Fruit fly (Drosophila melanogaster): ENCODE results near the gene slou.

slou gene

DNA sequence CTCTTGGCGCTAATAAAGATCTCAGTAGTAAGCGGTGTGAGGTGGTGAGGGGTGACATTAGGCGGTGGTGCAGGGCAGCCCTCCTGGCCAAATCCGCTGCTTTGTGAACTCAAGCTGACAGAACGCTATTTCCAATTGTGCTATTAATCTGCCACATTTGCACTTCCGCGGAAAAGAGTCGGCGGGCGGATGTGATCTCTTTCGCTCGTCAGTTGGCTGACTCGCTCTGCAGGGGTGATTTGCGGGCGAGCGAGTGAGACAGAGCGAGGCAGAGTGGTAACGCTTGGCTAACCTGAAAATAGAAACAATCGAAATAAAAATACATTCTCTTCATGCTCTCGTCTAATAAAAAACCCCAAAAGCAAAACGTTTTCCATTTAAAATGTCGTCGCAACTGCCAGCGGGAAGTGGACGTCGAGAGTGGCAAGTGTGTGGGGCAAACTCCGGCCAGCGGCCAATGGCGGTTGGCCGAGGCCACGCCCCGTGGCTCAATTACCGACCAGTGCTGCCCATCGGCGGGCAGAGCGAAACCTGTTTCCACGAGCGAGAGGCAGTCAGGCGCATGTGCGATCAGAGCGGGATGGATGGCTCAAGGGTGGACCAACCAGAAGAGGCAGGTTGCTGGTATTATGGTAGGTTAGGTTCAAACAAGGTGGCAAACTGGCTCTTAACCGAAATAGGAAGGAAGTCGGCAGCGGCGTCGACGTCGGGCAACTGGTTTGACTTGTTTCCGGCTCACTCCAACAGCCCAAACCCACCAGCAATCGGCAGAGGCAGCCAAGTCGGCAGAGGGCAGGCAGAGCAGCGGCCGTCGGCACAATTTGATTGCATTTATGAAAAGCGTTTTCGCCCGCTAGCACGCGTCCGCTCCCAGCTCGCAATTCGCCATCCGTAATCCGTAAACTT is 57.6 kb downstream of the slou start, which contains the start of gene C15 (continued):
- TF ChIP-seq CG3065 (GFP tag; optimal IDR thresholded peaks at IDR 0.05) (peak; percentile 10), Fer3 (tag; optimal IDR thresholded peaks at IDR 0.05) (no peak), CG17829 (tag; optimal IDR thresholded peaks at IDR 0.05) (peak; percentile 7), CG4854 (GFP tag; optimal IDR thresholded peaks at IDR 0.05) (peak; percentile 40), CG17385 (GFP tag; optimal IDR thresholded peaks at IDR 0.05) (no peak), hb (GFP tag; IDR thresholded peaks at IDR 0.05; ENCODE audit: partially characterized antibody) (no peak), unc-4 (GFP tag; IDR thresholded peaks at IDR 0.05; ENCODE audit: partially characterized antibody) (peak; percentile 31; the same call in 1 of the 2 replicates), seq (GFP tag; IDR thresholded peaks at IDR 0.05) (peak; percentile 72; the same call in 1 of the 2 replicates), CG9727 (GFP tag; optimal IDR thresholded peaks at IDR 0.05) (peak; percentile 37), Ada2b (GFP tag; IDR thresholded peaks at IDR 0.05) (no peak), CG10321 (GFP tag; IDR thresholded peaks at IDR 0.05) (peak; percentile 83), CG11085 (GFP tag; IDR thresholded peaks at IDR 0.05) (no peak), Asciz (GFP tag; optimal IDR thresholded peaks at IDR 0.05) (no peak), chinmo (GFP tag; IDR thresholded peaks at IDR 0.05; ENCODE audit: partially characterized antibody) (peak; percentile 90; the same call in 3 of the 4 replicates), sna (GFP tag; IDR thresholded peaks at IDR 0.05; ENCODE audit: partially characterized antibody) (0 out of 2 replicates have a peak, but pooled peaks have one; percentile 28), zf30C (GFP tag; optimal IDR thresholded peaks at IDR 0.05) (no peak), chm (GFP tag; IDR thresholded peaks at IDR 0.05) (no peak), peb (GFP tag; IDR thresholded peaks at IDR 0.05) (no peak), ase (GFP tag; IDR thresholded peaks at IDR 0.05) (no peak), CG10565 (GFP tag; optimal IDR thresholded peaks at IDR 0.05) (no peak), dysf (GFP tag; IDR thresholded peaks at IDR 0.05) (no peak), zen2 (GFP tag; IDR thresholded peaks at IDR 0.05; ENCODE audit: partially characterized antibody) (peak; percentile 79; the same call in 2 of the 3 replicates), Rx (GFP tag; IDR thresholded peaks at IDR 0.05) (no peak), da (GFP tag; optimal IDR thresholded peaks at IDR 0.05) (no peak), h (optimal IDR thresholded peaks at IDR 0.05) (no peak), CG16813 (GFP tag; IDR thresholded peaks at IDR 0.05; ENCODE audit: partially characterized antibody) (no peak), tup (GFP tag; optimal IDR thresholded peaks at IDR 0.05) (peak; percentile 51), CG10979 (tag; optimal IDR thresholded peaks at IDR 0.05) (no peak), CG1792 (GFP tag; optimal IDR thresholded peaks at IDR 0.05) (no peak), CG9797 (GFP tag; optimal IDR thresholded peaks at IDR 0.05) (no peak), dmrt99B (tag; optimal IDR thresholded peaks at IDR 0.05) (no peak), CG12391 (tag; optimal IDR thresholded peaks at IDR 0.05) (no peak), CG5953 (GFP tag; IDR thresholded peaks at IDR 0.05) (no peak), pan (optimal IDR thresholded peaks at IDR 0.05) (no peak), pan (GFP tag; optimal IDR thresholded peaks at IDR 0.05 in 1 of 2, IDR thresholded peaks at IDR 0.05 in 1 of 2) (no peak), Dbx (GFP tag; IDR thresholded peaks at IDR 0.05) (no peak), amos (GFP tag; IDR thresholded peaks at IDR 0.05; ENCODE audit: partially characterized antibody) (peak; percentile 40; the same call in 1 of the 2 replicates), toy (GFP tag; IDR thresholded peaks at IDR 0.05) (no peak), pho (GFP tag; optimal IDR thresholded peaks at IDR 0.05) (peak; percentile 11), CG34224 (GFP tag; IDR thresholded peaks at IDR 0.05; ENCODE audit: partially characterized antibody) (peak; percentile 45; the same call in 1 of the 3 replicates), Ets65A (GFP tag) (peak; percentile 46), yki (optimal IDR thresholded peaks at IDR 0.05) (no peak), tap (tag; optimal IDR thresholded peaks at IDR 0.05) (no peak), Med (GFP tag) (peak; percentile 94), so (GFP tag; IDR thresholded peaks at IDR 0.05) (peak; percentile 65; the same call in 1 of the 3 replicates), CG2875 (GFP tag; optimal IDR thresholded peaks at IDR 0.05) (no peak), otp (GFP tag; IDR thresholded peaks at IDR 0.05) (peak; percentile 70; the same call in 1 of the 3 replicates), exex (tag; optimal IDR thresholded peaks at IDR 0.05) (no peak), CG6175 (GFP tag; IDR thresholded peaks at IDR 0.05) (0 out of 3 replicates have a peak, but pooled peaks have one; percentile 15)

Measured in whole organism, embryonic.